Worm (Caenorhabditis elegans) whole organism, L1 larva: ENCODE measurements around the gene F59B10.6.

Source experiments
- Y116A8C.19 ChIP-seq: sonication (generic microtip); optimal IDR thresholded peaks from 2 replicates; lab custom pipeline; 2016; ENCODE audit warnings: missing compliant biosample characterization, missing genetic modification characterization, borderline replicate concordance
- ama-1 ChIP-seq: fragments of 150-350 bp; optimal IDR thresholded peaks from 2 replicates; lab custom pipeline; 2014
- ceh-8 ChIP-seq: fragments of 200-800 bp; sonication (Bioruptor generic); optimal IDR thresholded peaks from 2 replicates; lab custom pipeline; 2018; ENCODE audit warnings: mild to moderate bottlenecking, missing genetic modification characterization, moderate library complexity, missing compliant biosample characterization
- egl-13 ChIP-seq: sonication (generic microtip); optimal IDR thresholded peaks from 2 replicates; lab custom pipeline; 2016; ENCODE audit warnings: missing genotype, missing genetic modification reagents, missing genetic modification characterization, missing compliant biosample characterization
- elt-3 ChIP-seq, 6 experiments: fragments of 150-350 bp in 1 of 6; sonication (generic microtip); optimal IDR thresholded peaks; 2 replicates each; lab custom pipeline; 2017 to 2018; ENCODE audit warnings: missing biosample characterization in 6 of 6, missing genetic modification characterization in 6 of 6, inconsistent platforms in 1 of 6
- lin-13 ChIP-seq: fragments of 150-350 bp; optimal IDR thresholded peaks from 2 replicates; lab custom pipeline; 2014; ENCODE audit warnings: missing biosample characterization, missing genetic modification reagents, missing genetic modification characterization
- lin-39 ChIP-seq: fragments of 150-350 bp; optimal IDR thresholded peaks from 2 replicates; lab custom pipeline; 2014; ENCODE audit warnings: missing biosample characterization, missing genetic modification reagents, missing genetic modification characterization
- nhr-77 ChIP-seq: fragments of 150-350 bp; optimal IDR thresholded peaks from 2 replicates; lab custom pipeline; 2014; ENCODE audit warnings: missing biosample characterization, missing genetic modification characterization
- skn-1 ChIP-seq: fragments of 150-350 bp; optimal IDR thresholded peaks from 2 replicates; lab custom pipeline; 2014; ENCODE audit warnings: missing biosample characterization, missing genetic modification characterization
- sox-4 ChIP-seq: sonication (generic microtip); optimal IDR thresholded peaks from 2 replicates; lab custom pipeline; 2016; ENCODE audit warnings: missing genetic modification characterization, missing compliant biosample characterization

ce11 chrII:10554046-10554399, 29.7 kb upstream of the F59B10.6 start:
- TF ChIP-seq lin-39 (no peak), nhr-77 (tag; lab: Kevin White, UChicago) (no peak), ama-1 (peak; percentile 34), Y116A8C.19 (tag; lab: Kevin White, UChicago) (no peak), skn-1 (tag; lab: Kevin White, UChicago) (no peak), egl-13 (tag; lab: Kevin White, UChicago) (no peak), sox-4 (tag; lab: Kevin White, UChicago) (no peak), lin-13 (peak; percentile 22), elt-3 (tag; optimal IDR thresholded peaks at IDR 0.05; lab: Kevin White, UChicago) (no peak), ceh-8 (GFP tag; lab: Kevin White, UChicago) (no peak)
